Fruit fly (Drosophila melanogaster): ENCODE measurements around the gene CG2260.

Gene CG2260

dm6 chrX:8091017-8091620 is 29.8 kb downstream of the CG2260 start (continued):
- TF ChIP-seq ewg (GFP tag; optimal IDR thresholded peaks at IDR 0.05) (peak; percentile 93), Ets65A (GFP tag) (peak; percentile 96), CG10366 (GFP tag; IDR thresholded peaks at IDR 0.05) (peak; percentile 99), dan (GFP tag; IDR thresholded peaks at IDR 0.05) (peak; percentile 79), BEAF-32 (GFP tag; optimal IDR thresholded peaks at IDR 0.05) (peak; percentile 9), CG8765 (GFP tag; IDR thresholded peaks at IDR 0.05) (peak; percentile 91), Ptx1 (GFP tag; IDR thresholded peaks at IDR 0.05) (peak; percentile 98), CG1529 (GFP tag; optimal IDR thresholded peaks at IDR 0.05) (peak; percentile 93), wek (GFP tag; optimal IDR thresholded peaks at IDR 0.05) (peak; percentile 78), CG15073 (GFP tag; optimal IDR thresholded peaks at IDR 0.05) (peak; percentile 66), CG1832 (GFP tag; optimal IDR thresholded peaks at IDR 0.05) (no peak), CG2678 (tag; optimal IDR thresholded peaks at IDR 0.05) (peak; percentile 97), Mrtf (GFP tag; IDR thresholded peaks at IDR 0.05) (peak; percentile 98), CG12942 (GFP tag; optimal IDR thresholded peaks at IDR 0.05) (peak; percentile 95), CG32532 (GFP tag; IDR thresholded peaks at IDR 0.05) (peak; percentile 99), yki (optimal IDR thresholded peaks at IDR 0.05) (peak; percentile 5), ci (GFP tag; IDR thresholded peaks at IDR 0.05) (peak; percentile 99), CG18011 (GFP tag; optimal IDR thresholded peaks at IDR 0.05) (peak; percentile 87), CG16863 (GFP tag; optimal IDR thresholded peaks at IDR 0.05) (peak; percentile 88), Doc2 (GFP tag; IDR thresholded peaks at IDR 0.05) (peak; percentile 94), croc (GFP tag; conservative IDR thresholded peaks at IDR 0.05) (peak; percentile 95), gcm (GFP tag; optimal IDR thresholded peaks at IDR 0.05) (peak; percentile 92), cas (GFP tag; IDR thresholded peaks at IDR 0.05) (peak; percentile 95), CG2120 (GFP tag; optimal IDR thresholded peaks at IDR 0.05) (peak; percentile 98), eve (GFP tag; optimal IDR thresholded peaks at IDR 0.05) (peak in 1 of 2 experiments; percentile 97), nau (GFP tag; optimal IDR thresholded peaks at IDR 0.05) (peak; percentile 95), CG3281 (GFP tag; optimal IDR thresholded peaks at IDR 0.05) (peak; percentile 96), dmrt99B (tag; optimal IDR thresholded peaks at IDR 0.05) (peak; percentile 97), fu2 (GFP tag; optimal IDR thresholded peaks at IDR 0.05) (peak; percentile 85), CG17568 (GFP tag; optimal IDR thresholded peaks at IDR 0.05) (peak; percentile 96), CG10267 (tag; optimal IDR thresholded peaks at IDR 0.05) (peak; percentile 90), CG8478 (optimal IDR thresholded peaks at IDR 0.05) (no peak), CG9437 (GFP tag; optimal IDR thresholded peaks at IDR 0.05) (peak; percentile 88), Mes4 (GFP tag; optimal IDR thresholded peaks at IDR 0.05) (peak; percentile 82), CG31224 (GFP tag; IDR thresholded peaks at IDR 0.05) (peak; percentile 94), tna (GFP tag; IDR thresholded peaks at IDR 0.05; ENCODE audit: partially characterized antibody) (0 out of 2 replicates have a peak, but pooled peaks have one; percentile 8), Dad (GFP tag; optimal IDR thresholded peaks at IDR 0.05) (peak; percentile 91), CG3726 (GFP tag; IDR thresholded peaks at IDR 0.05) (peak; percentile 96), slp2 (GFP tag; optimal IDR thresholded peaks at IDR 0.05) (peak; percentile 74), hth (optimal IDR thresholded peaks at IDR 0.05) (no peak), CG1602 (GFP tag; optimal IDR thresholded peaks at IDR 0.05) (peak; percentile 94), amos (GFP tag; IDR thresholded peaks at IDR 0.05; ENCODE audit: partially characterized antibody) (no peak), CG6654 (GFP tag; optimal IDR thresholded peaks at IDR 0.05) (peak; percentile 89), CG2889 (GFP tag; IDR thresholded peaks at IDR 0.05) (peak; percentile 98), gsb (GFP tag; IDR thresholded peaks at IDR 0.05) (peak; percentile 98), CG18764 (GFP tag; optimal IDR thresholded peaks at IDR 0.05) (peak; percentile 91), grau (tag; optimal IDR thresholded peaks at IDR 0.05) (peak; percentile 97), knrl (GFP tag; IDR thresholded peaks at IDR 0.05; ENCODE audit: partially characterized antibody) (peak; percentile 48; the same call in 2 of the 3 replicates), dm (GFP tag; optimal IDR thresholded peaks at IDR 0.05) (peak; percentile 70), CG17361 (GFP tag; IDR thresholded peaks at IDR 0.05) (peak; percentile 95), CG15696 (tag; optimal IDR thresholded peaks at IDR 0.05) (peak; percentile 71)

All from whole organism, embryonic.